Worm (Caenorhabditis elegans) whole organism, L4 larva: ENCODE data around the gene gmeb-3.

Experiments used
- D1046.2 ChIP-seq: fragments of 200-800 bp; sonication (Bioruptor generic); IDR thresholded peaks from 2 replicates; pipeline ENCODE4 v1.3.6; 2022; ENCODE audit warnings: missing genetic modification characterization, missing compliant biosample characterization
- F10B5.3 ChIP-seq: sonication (generic microtip); optimal IDR thresholded peaks from 2 replicates; lab custom pipeline; 2016; ENCODE audit warnings: mild to moderate bottlenecking, missing genetic modification characterization, missing compliant biosample characterization
- F44E2.7 ChIP-seq: fragments of 200-800 bp; sonication (Bioruptor generic); IDR thresholded peaks from 2 replicates; pipeline ENCODE4 v2.1.2; 2022; ENCODE audit warnings: missing genetic modification characterization, missing compliant biosample characterization
- F49E8.2 ChIP-seq: sonication (generic microtip); optimal IDR thresholded peaks from 2 replicates; lab custom pipeline; 2016; ENCODE audit warnings: missing compliant biosample characterization, mild to moderate bottlenecking, missing genetic modification characterization, borderline replicate concordance
- R02D3.7 ChIP-seq: fragments of 150-350 bp; sonication (generic microtip); optimal IDR thresholded peaks from 3 replicates; lab custom pipeline; 2014; ENCODE audit warnings: missing biosample characterization, missing genetic modification characterization
- T26A8.4 ChIP-seq: fragments of 200-800 bp; sonication (Bioruptor generic); IDR thresholded peaks from 2 replicates; pipeline ENCODE4 v1.3.6; 2022; ENCODE audit warnings: missing genetic modification characterization, missing compliant biosample characterization
- Y5F2A.4 ChIP-seq: fragments of 200-800 bp; sonication (Bioruptor generic); optimal IDR thresholded peaks from 2 replicates; lab custom pipeline; 2018; ENCODE audit warnings: mild to moderate bottlenecking, missing genetic modification characterization, missing compliant biosample characterization
- ZK337.2 ChIP-seq: fragments of 200-800 bp; sonication (Bioruptor generic); IDR thresholded peaks from 2 replicates; pipeline ENCODE4 v1.3.6; 2022; ENCODE audit warnings: missing genetic modification reagents, missing genetic modification characterization, missing compliant biosample characterization
- arid-1 ChIP-seq: fragments of 200-800 bp; sonication (Bioruptor generic); conservative IDR thresholded peaks from 2 replicates; pipeline ENCODE4 v1.3.6; 2022; ENCODE audit warnings: missing genetic modification reagents, missing genetic modification characterization, missing compliant biosample characterization
- attf-4 ChIP-seq: sonication (generic microtip); optimal IDR thresholded peaks from 3 replicates; lab custom pipeline; 2017; ENCODE audit warnings: missing biosample characterization, missing genetic modification characterization
- ceh-28 ChIP-seq: fragments of 150-350 bp; optimal IDR thresholded peaks from 2 replicates; lab custom pipeline; 2014; ENCODE audit warnings: missing biosample characterization, missing genetic modification reagents, missing genetic modification characterization
- ceh-62 ChIP-seq: sonication (generic microtip); optimal IDR thresholded peaks from 2 replicates; lab custom pipeline; 2017; ENCODE audit warnings: missing biosample characterization, missing genetic modification characterization
- cey-2 ChIP-seq: sonication (generic microtip); optimal IDR thresholded peaks from 3 replicates; lab custom pipeline; 2017; ENCODE audit warnings: missing genetic modification characterization, mild to moderate bottlenecking, missing compliant biosample characterization, antibody characterized with exemption, borderline replicate concordance; ENCODE audit not compliant: insufficient read depth
- daf-12 ChIP-seq: fragments of 150-350 bp; optimal IDR thresholded peaks from 2 replicates; lab custom pipeline; 2014; ENCODE audit warnings: missing biosample characterization, missing genetic modification reagents, missing genetic modification characterization
- daf-19 ChIP-seq: fragments of 200-800 bp; sonication (Bioruptor generic); conservative IDR thresholded peaks from 2 replicates; pipeline ENCODE4 v1.3.6; 2022; ENCODE audit warnings: missing genetic modification characterization, missing compliant biosample characterization
- dpl-1 ChIP-seq: fragments of 150-350 bp; optimal IDR thresholded peaks from 2 replicates; lab custom pipeline; 2014; ENCODE audit warnings: missing biosample characterization, missing genetic modification reagents, missing genetic modification characterization
- duxl-1 ChIP-seq: sonication (generic microtip); optimal IDR thresholded peaks from 2 replicates; lab custom pipeline; 2016; ENCODE audit warnings: mild to moderate bottlenecking, missing genetic modification characterization, moderate library complexity, missing compliant biosample characterization; ENCODE audit not compliant: poor library complexity
- dve-1 ChIP-seq: sonication (generic microtip); optimal IDR thresholded peaks from 2 replicates; lab custom pipeline; 2017; ENCODE audit warnings: antibody characterized with exemption, mild to moderate bottlenecking, missing genetic modification characterization, missing compliant biosample characterization; ENCODE audit not compliant: insufficient read depth
- hif-1 ChIP-seq, 2 experiments: sonication (generic microtip); optimal IDR thresholded peaks; 2 replicates each; lab custom pipeline; 2016 to 2017; ENCODE audit warnings: missing compliant biosample characterization in 2 of 2, missing genetic modification characterization in 2 of 2, missing genetic modification reagents in 2 of 2, missing genotype in 2 of 2, mild to moderate bottlenecking in 1 of 2
- hlh-11 ChIP-seq: fragments of 200-800 bp; sonication (Bioruptor generic); optimal IDR thresholded peaks from 2 replicates; lab custom pipeline; 2018; ENCODE audit warnings: mild to moderate bottlenecking, missing genetic modification characterization, missing compliant biosample characterization
- lim-7 ChIP-seq: fragments of 200-800 bp; sonication (Bioruptor generic); IDR thresholded peaks from 2 replicates; pipeline ENCODE4 v1.3.6; 2022; ENCODE audit warnings: missing genetic modification characterization, missing compliant biosample characterization
- lin-1 ChIP-seq: fragments of 200-800 bp; sonication (Bioruptor generic); IDR thresholded peaks from 2 replicates; pipeline ENCODE4 v1.3.6; 2022; ENCODE audit warnings: missing genetic modification reagents, missing genetic modification characterization, missing compliant biosample characterization
- lin-13 ChIP-seq: fragments of 150-350 bp; optimal IDR thresholded peaks from 2 replicates; lab custom pipeline; 2014; ENCODE audit warnings: missing biosample characterization, missing genetic modification reagents, missing genetic modification characterization
- lin-15B ChIP-seq: fragments of 150-350 bp; sonication (generic microtip); optimal IDR thresholded peaks from 3 replicates; lab custom pipeline; 2014; ENCODE audit warnings: missing biosample characterization, missing genetic modification characterization
- lin-38 ChIP-seq: fragments of 200-800 bp; sonication (Bioruptor generic); IDR thresholded peaks from 2 replicates; pipeline ENCODE4 v1.3.6; 2022; ENCODE audit warnings: missing genetic modification reagents, missing genetic modification characterization, missing compliant biosample characterization
- lir-3 ChIP-seq: sonication (generic microtip); optimal IDR thresholded peaks from 2 replicates; lab custom pipeline; 2016; ENCODE audit warnings: mild to moderate bottlenecking, missing genetic modification characterization, missing compliant biosample characterization
- mdl-1 ChIP-seq, 2 experiments: fragments of 150-350 bp in 1 of 2; sonication (generic microtip) in 1 of 2; optimal IDR thresholded peaks; 2 replicates each; lab custom pipeline; 2014 to 2017; ENCODE audit warnings: missing biosample characterization in 2 of 2, missing genetic modification characterization in 2 of 2
- mes-2 ChIP-seq: sonication (generic microtip); optimal IDR thresholded peaks from 2 replicates; lab custom pipeline; 2016; ENCODE audit warnings: missing genotype, mild to moderate bottlenecking, missing genetic modification characterization, missing compliant biosample characterization; ENCODE audit not compliant: poor library complexity, severe bottlenecking
- mxl-2 ChIP-seq: fragments of 200-800 bp; sonication (Bioruptor generic); conservative IDR thresholded peaks from 2 replicates; pipeline ENCODE4 v1.3.6; 2022; ENCODE audit warnings: missing genetic modification reagents, missing genetic modification characterization, missing compliant biosample characterization
- nhr-111 ChIP-seq: fragments of 200-800 bp; sonication (Bioruptor generic); optimal IDR thresholded peaks from 2 replicates; lab custom pipeline; 2018; ENCODE audit warnings: mild to moderate bottlenecking, missing genetic modification characterization, missing compliant biosample characterization
- nhr-25 ChIP-seq: sonication (generic microtip); optimal IDR thresholded peaks from 2 replicates; lab custom pipeline; 2017; ENCODE audit warnings: missing genetic modification characterization, mild to moderate bottlenecking, missing compliant biosample characterization, antibody characterized with exemption, moderate library complexity, borderline replicate concordance; ENCODE audit not compliant: insufficient read depth
- nhr-41 ChIP-seq: fragments of 200-800 bp; sonication (Bioruptor generic); IDR thresholded peaks from 2 replicates; pipeline ENCODE4 v1.3.6; 2022; ENCODE audit warnings: missing genetic modification reagents, missing genetic modification characterization, missing compliant biosample characterization
- nhr-76 ChIP-seq: fragments of 150-350 bp; optimal IDR thresholded peaks from 2 replicates; lab custom pipeline; 2014; ENCODE audit warnings: missing biosample characterization, missing genetic modification characterization
- nhr-77 ChIP-seq: fragments of 150-350 bp; optimal IDR thresholded peaks from 2 replicates; lab custom pipeline; 2014; ENCODE audit warnings: missing biosample characterization, missing genetic modification characterization
- pha-4 ChIP-seq, 2 experiments: fragments of 150-350 bp in 1 of 2; fragments of 200-800 bp in 1 of 2; sonication (Bioruptor generic) in 1 of 2; IDR thresholded peaks in 1 of 2; optimal IDR thresholded peaks in 1 of 2; 2 replicates each; pipeline versions ENCODE4 v1.3.6 to Lab custom; 2014 to 2022; ENCODE audit warnings: missing genetic modification characterization in 2 of 2, missing genetic modification reagents in 2 of 2, missing biosample characterization in 1 of 2, missing compliant biosample characterization in 1 of 2
- pqm-1 ChIP-seq: sonication (generic microtip); optimal IDR thresholded peaks from 2 replicates; lab custom pipeline; 2017; ENCODE audit warnings: missing biosample characterization, missing genetic modification characterization
- rbr-2 ChIP-seq: sonication (generic microtip); optimal IDR thresholded peaks from 2 replicates; lab custom pipeline; 2016; ENCODE audit warnings: missing genotype, missing genetic modification characterization, missing compliant biosample characterization
- skn-1 ChIP-seq: fragments of 150-350 bp; optimal IDR thresholded peaks from 2 replicates; lab custom pipeline; 2014; ENCODE audit warnings: missing biosample characterization, missing genetic modification characterization
- spr-1 ChIP-seq: sonication (generic microtip); optimal IDR thresholded peaks from 2 replicates; lab custom pipeline; 2016; ENCODE audit warnings: mild to moderate bottlenecking, missing genetic modification characterization, missing compliant biosample characterization
- spr-3 ChIP-seq: fragments of 200-800 bp; sonication (Bioruptor generic); optimal IDR thresholded peaks from 2 replicates; lab custom pipeline; 2018; ENCODE audit warnings: mild to moderate bottlenecking, missing genetic modification characterization, missing compliant biosample characterization
- tag-97 ChIP-seq: fragments of 200-800 bp; sonication (Bioruptor generic); IDR thresholded peaks from 2 replicates; pipeline ENCODE4 v1.3.6; 2022; ENCODE audit warnings: missing genetic modification characterization, missing compliant biosample characterization
- tra-1 ChIP-seq: fragments of 200-800 bp; sonication (Bioruptor generic); IDR thresholded peaks from 2 replicates; pipeline ENCODE4 v1.3.6; 2022; ENCODE audit warnings: missing genetic modification reagents, missing genetic modification characterization, missing compliant biosample characterization
- unc-39 ChIP-seq: sonication (generic microtip); optimal IDR thresholded peaks from 2 replicates; lab custom pipeline; 2017; ENCODE audit warnings: missing biosample characterization, missing genetic modification characterization
- vab-7 ChIP-seq: fragments of 200-800 bp; sonication (Bioruptor generic); IDR thresholded peaks from 2 replicates; pipeline ENCODE4 v1.3.6; 2022; ENCODE audit warnings: missing genetic modification reagents, missing genetic modification characterization, missing compliant biosample characterization
- zag-1 ChIP-seq: fragments of 150-350 bp; optimal IDR thresholded peaks from 2 replicates; lab custom pipeline; 2014; ENCODE audit warnings: missing biosample characterization, missing genetic modification characterization
- zfp-3 ChIP-seq: fragments of 200-800 bp; sonication (Bioruptor generic); conservative IDR thresholded peaks from 2 replicates; pipeline ENCODE4 v1.3.6; 2022; ENCODE audit warnings: missing genetic modification reagents, missing genetic modification characterization, missing compliant biosample characterization
- ztf-11 ChIP-seq: fragments of 150-350 bp; optimal IDR thresholded peaks from 2 replicates; lab custom pipeline; 2014; ENCODE audit warnings: missing biosample characterization, missing genetic modification characterization

Gene gmeb-3

ce11 chrIII:3800934-3801252 is 32.6 kb downstream of the gmeb-3 start:
- TF ChIP-seq duxl-1 (tag; lab: Kevin White, UChicago) (no peak), ceh-28 (no peak), lir-3 (tag; lab: Kevin White, UChicago) (no peak), lin-38 (no peak), T26A8.4 (GFP tag; lab: Robert Waterston, UW) (no peak), ceh-62 (tag; lab: Kevin White, UChicago) (no peak), nhr-25 (tag; lab: Kevin White, UChicago) (no peak), ZK337.2 (GFP tag; lab: Robert Waterston, UW) (no peak), F44E2.7 (no peak), mdl-1 (tag; optimal IDR thresholded peaks at IDR 0.05; lab: Kevin White, UChicago) (no peak), lin-15B (tag; lab: Kevin White, UChicago) (no peak), zfp-3 (GFP tag; lab: Robert Waterston, UW) (no peak), dpl-1 (GFP tag; lab: Kevin White, UChicago) (no peak), nhr-41 (GFP tag; lab: Robert Waterston, UW) (no peak), R02D3.7 (tag; lab: Kevin White, UChicago) (no peak), zag-1 (no peak)

- peak; percentile 61 to 91 for TF ChIP-seq hif-1 (tag; optimal IDR thresholded peaks at IDR 0.05; lab: Kevin White, UChicago)
- peak; percentile 97 for TF ChIP-seq rbr-2
- TF ChIP-seq ZK337.2 (GFP tag; lab: Robert Waterston, UW): peak; percentile 23; the same call in 1 of the 2 replicates
- no peak for TF ChIP-seq daf-12
- peak; percentile 88 for TF ChIP-seq pha-4 (GFP tag; IDR thresholded peaks at IDR 0.05; lab: Robert Waterston, UW)
- peak; percentile 14 for TF ChIP-seq pha-4 (tag; optimal IDR thresholded peaks at IDR 0.05; lab: Kevin White, UChicago)
- peak; percentile 30; the same call in 1 of the 2 replicates for TF ChIP-seq D1046.2
- peak; percentile 71 for TF ChIP-seq lin-38
- peak; percentile 93 for TF ChIP-seq nhr-77 (tag; lab: Kevin White, UChicago)
- peak; percentile 26 for TF ChIP-seq skn-1
- no peak for TF ChIP-seq nhr-111 (GFP tag; lab: Kevin White, UChicago)
- no peak for TF ChIP-seq F49E8.2
- peak; percentile 36 for TF ChIP-seq lin-1 (GFP tag; lab: Robert Waterston, UW)
- peak; percentile 99 for TF ChIP-seq hlh-11 (tag; lab: Kevin White, UChicago)
- no peak for TF ChIP-seq nhr-76 (tag; lab: Kevin White, UChicago)
- TF ChIP-seq ztf-11 (tag; lab: Kevin White, UChicago): no peak
- TF ChIP-seq unc-39 (tag; lab: Kevin White, UChicago): peak; percentile 4
- peak; percentile 65 for TF ChIP-seq vab-7 (GFP tag; lab: Robert Waterston, UW)
- peak; percentile 3 for TF ChIP-seq Y5F2A.4
- TF ChIP-seq lim-7 (GFP tag; lab: Robert Waterston, UW): 0 out of 2 replicates have a peak, but pooled peaks have one; percentile 12
- peak; percentile 81 for TF ChIP-seq lin-13 (GFP tag; lab: Kevin White, UChicago)
- TF ChIP-seq attf-4 (tag; lab: Kevin White, UChicago): no peak
- TF ChIP-seq T26A8.4 (GFP tag; lab: Robert Waterston, UW): peak; percentile 93
- no peak for TF ChIP-seq tag-97 (GFP tag; lab: Robert Waterston, UW)
- no peak for TF ChIP-seq pqm-1 (tag; lab: Kevin White, UChicago)
- TF ChIP-seq cey-2 (tag; lab: Kevin White, UChicago): peak; percentile 70
- 0 out of 2 replicates have a peak, but pooled peaks have one; percentile 60 for TF ChIP-seq daf-19 (GFP tag; lab: Robert Waterston, UW)
- no peak for TF ChIP-seq lin-15B (tag; lab: Kevin White, UChicago)
- TF ChIP-seq arid-1: peak; percentile 56; the same call in 1 of the 2 replicates
- peak; percentile 59 for TF ChIP-seq spr-3 (GFP tag; lab: Kevin White, UChicago)
- TF ChIP-seq F10B5.3: peak; percentile 29
- TF ChIP-seq mes-2 (tag; lab: Kevin White, UChicago): peak; percentile 70
- TF ChIP-seq spr-1 (tag; lab: Kevin White, UChicago): peak; percentile 86
- peak; percentile 91 for TF ChIP-seq tra-1 (GFP tag; lab: Robert Waterston, UW)
- TF ChIP-seq nhr-41 (GFP tag; lab: Robert Waterston, UW): no peak
- no peak for TF ChIP-seq mxl-2 (GFP tag; lab: Robert Waterston, UW)
- peak; percentile 98 for TF ChIP-seq dve-1 (tag; lab: Kevin White, UChicago)
These were observed 33.1 kb downstream of the gmeb-3 start for ce11 chrIII:3801379-3801894.
